ENCODE assay signal across 7 fruit fly cellular contexts in genomic region chr3L:14002524-14003135, dm6.
TF ChIP-seq lines count a peak whose summit lies in the region.

No protein-coding gene starts in this region.

- no peak for TF ChIP-seq CTCF in whole organism, embryonic (GFP tag; optimal IDR thresholded peaks at IDR 0.05; lab: Kevin White, UChicago)

TF ChIP-seq in Kc167, 6 proteins besides CTCF, POLR2A, EP300 and RAD21:
- TF ChIP-seq psq (optimal IDR thresholded peaks at IDR 0.05; lab: Kevin White, UChicago) (peak; percentile 98), Sin3A (optimal IDR thresholded peaks at IDR 0.05; lab: Kevin White, UChicago) (no peak)

TF ChIP-seq in whole organism, 6 proteins besides CTCF, POLR2A, EP300 and RAD21:
- TF ChIP-seq CG8478 (optimal IDR thresholded peaks at IDR 0.05; lab: Kevin White, UChicago), result peak; percentile 87
- TF ChIP-seq EcR (GFP tag; optimal IDR thresholded peaks at IDR 0.05; lab: Kevin White, UChicago), result no peak
- no peak for TF ChIP-seq usp (GFP tag; optimal IDR thresholded peaks at IDR 0.05; lab: Kevin White, UChicago)
- TF ChIP-seq psq (optimal IDR thresholded peaks at IDR 0.05; lab: Kevin White, UChicago), result peak; percentile 43
- TF ChIP-seq pan (optimal IDR thresholded peaks at IDR 0.05; lab: Kevin White, UChicago), result no peak
- no peak for TF ChIP-seq Dll (optimal IDR thresholded peaks at IDR 0.05; lab: Kevin White, UChicago)

TF ChIP-seq in whole organism, adult, 20 proteins besides CTCF, POLR2A, EP300 and RAD21:
- TF ChIP-seq cic (GFP tag; optimal IDR thresholded peaks at IDR 0.05; lab: Kevin White, UChicago) (peak; percentile 79), Mnt (GFP tag; optimal IDR thresholded peaks at IDR 0.05; lab: Kevin White, UChicago) (peak; percentile 80), CG14711 (tag; optimal IDR thresholded peaks at IDR 0.05; lab: Kevin White, UChicago) (peak; percentile 21), CG7101 (tag; optimal IDR thresholded peaks at IDR 0.05; lab: Kevin White, UChicago) (peak; percentile 42), CG1620 (GFP tag; optimal IDR thresholded peaks at IDR 0.05; lab: Kevin White, UChicago) (no peak), tj (GFP tag; optimal IDR thresholded peaks at IDR 0.05; lab: Kevin White, UChicago) (peak; percentile 60), toe (GFP tag; optimal IDR thresholded peaks at IDR 0.05; lab: Kevin White, UChicago) (no peak), bab1 (GFP tag; optimal IDR thresholded peaks at IDR 0.05; lab: Kevin White, UChicago) (peak; percentile 28), pad (GFP tag; optimal IDR thresholded peaks at IDR 0.05; lab: Kevin White, UChicago) (peak; percentile 63)
TF ChIP-seq in whole organism, adult: peak in this region for 7.

TF ChIP-seq in whole organism, embryonic, 481 proteins besides CTCF, POLR2A, EP300 and RAD21 (continues in another document):
- TF ChIP-seq CG12219 (GFP tag; optimal IDR thresholded peaks at IDR 0.05; lab: Kevin White, UChicago) (peak; percentile 9), sens-2 (GFP tag; IDR thresholded peaks at IDR 0.05; lab: Robert Waterston, UW) (no peak), Tbp (GFP tag; optimal IDR thresholded peaks at IDR 0.05; lab: Kevin White, UChicago) (no peak), CG14050 (GFP tag; IDR thresholded peaks at IDR 0.05; lab: Robert Waterston, UW) (no peak), CG34376 (GFP tag; optimal IDR thresholded peaks at IDR 0.05; lab: Kevin White, UChicago) (no peak), pfk (GFP tag; optimal IDR thresholded peaks at IDR 0.05; lab: Kevin White, UChicago) (no peak), Taf1 (GFP tag; IDR thresholded peaks at IDR 0.05; lab: Robert Waterston, UW) (no peak), bcd (GFP tag; optimal IDR thresholded peaks at IDR 0.05; lab: Kevin White, UChicago) (no peak), Bteb2 (GFP tag; optimal IDR thresholded peaks at IDR 0.05; lab: Kevin White, UChicago) (no peak), salm (tag; optimal IDR thresholded peaks at IDR 0.05; lab: Kevin White, UChicago) (no peak), pb (GFP tag; optimal IDR thresholded peaks at IDR 0.05; lab: Kevin White, UChicago) (no peak), CG18262 (tag; optimal IDR thresholded peaks at IDR 0.05; lab: Kevin White, UChicago) (no peak), CHES-1-like (GFP tag; optimal IDR thresholded peaks at IDR 0.05; lab: Kevin White, UChicago) (peak; percentile 13), luna (GFP tag; optimal IDR thresholded peaks at IDR 0.05; lab: Kevin White, UChicago) (no peak), sens (GFP tag; lab: Kevin White, UChicago) (peak; percentile 59), ash1 (GFP tag; optimal IDR thresholded peaks at IDR 0.05; lab: Kevin White, UChicago) (no peak), zfh2 (GFP tag; optimal IDR thresholded peaks at IDR 0.05; lab: Kevin White, UChicago) (peak; percentile 14), gfzf (GFP tag; optimal IDR thresholded peaks at IDR 0.05; lab: Kevin White, UChicago) (peak; percentile 72), Atf6 (GFP tag; IDR thresholded peaks at IDR 0.05; lab: Robert Waterston, UW) (no peak), onecut (GFP tag; IDR thresholded peaks at IDR 0.05; lab: Robert Waterston, UW) (peak; percentile 38; the same call in 1 of the 2 replicates)

TF ChIP-seq in whole organism, prepupa, 60 proteins besides CTCF, POLR2A, EP300 and RAD21 (continues in another document):
- TF ChIP-seq vri (GFP tag; optimal IDR thresholded peaks at IDR 0.05; lab: Kevin White, UChicago) (peak; percentile 41), CG9139 (GFP tag; optimal IDR thresholded peaks at IDR 0.05; lab: Kevin White, UChicago) (no peak), Gug (GFP tag; IDR thresholded peaks at IDR 0.05; lab: Robert Waterston, UW) (no peak), dsx (GFP tag; optimal IDR thresholded peaks at IDR 0.05; lab: Kevin White, UChicago; ENCODE audit: poor library complexity, severe bottlenecking) (peak; percentile 31), Met (GFP tag; optimal IDR thresholded peaks at IDR 0.05; lab: Kevin White, UChicago) (no peak), ss (GFP tag; optimal IDR thresholded peaks at IDR 0.05; lab: Kevin White, UChicago) (peak; percentile 4 to 22), CG10669 (GFP tag; optimal IDR thresholded peaks at IDR 0.05; lab: Kevin White, UChicago) (no peak), Hr38 (GFP tag; optimal IDR thresholded peaks at IDR 0.05; lab: Kevin White, UChicago) (no peak), CG1621 (tag; optimal IDR thresholded peaks at IDR 0.05; lab: Kevin White, UChicago) (peak; percentile 34), Hr4 (GFP tag; optimal IDR thresholded peaks at IDR 0.05; lab: Kevin White, UChicago) (no peak), OdsH (GFP tag; optimal IDR thresholded peaks at IDR 0.05; lab: Kevin White, UChicago) (no peak), Eip78C (GFP tag; lab: Kevin White, UChicago) (peak; percentile 26), CG31627 (GFP tag; optimal IDR thresholded peaks at IDR 0.05; lab: Kevin White, UChicago) (no peak), Lpt (GFP tag; optimal IDR thresholded peaks at IDR 0.05; lab: Kevin White, UChicago) (peak; percentile 12), Blimp-1 (GFP tag; optimal IDR thresholded peaks at IDR 0.05; lab: Kevin White, UChicago) (no peak), net (GFP tag; optimal IDR thresholded peaks at IDR 0.05; lab: Kevin White, UChicago) (no peak), CG6163 (GFP tag; IDR thresholded peaks at IDR 0.05; lab: Robert Waterston, UW) (peak; percentile 98), Sox14 (GFP tag; optimal IDR thresholded peaks at IDR 0.05; lab: Kevin White, UChicago) (peak; percentile 28), CG15336 (GFP tag; IDR thresholded peaks at IDR 0.05; lab: Robert Waterston, UW) (peak; percentile 33; the same call in 1 of the 2 replicates), achi (GFP tag; optimal IDR thresholded peaks at IDR 0.05; lab: Kevin White, UChicago) (no peak)

TF ChIP-seq in whole organism, pupa, 21 proteins besides CTCF, POLR2A, EP300 and RAD21:
- TF ChIP-seq CG10348 (GFP tag; IDR thresholded peaks at IDR 0.05; lab: Robert Waterston, UW) (no peak), CG17806 (tag; optimal IDR thresholded peaks at IDR 0.05; lab: Kevin White, UChicago) (no peak), CG12605 (GFP tag; IDR thresholded peaks at IDR 0.05; lab: Robert Waterston, UW) (no peak), Snoo (tag; optimal IDR thresholded peaks at IDR 0.05; lab: Kevin White, UChicago) (no peak), Pif1B (GFP tag; optimal IDR thresholded peaks at IDR 0.05; lab: Kevin White, UChicago) (peak; percentile 67), CG14655 (GFP tag; optimal IDR thresholded peaks at IDR 0.05; lab: Kevin White, UChicago) (no peak), gl (tag; optimal IDR thresholded peaks at IDR 0.05; lab: Kevin White, UChicago) (no peak), rn (GFP tag; IDR thresholded peaks at IDR 0.05; lab: Robert Waterston, UW) (no peak), CG34367 (tag; optimal IDR thresholded peaks at IDR 0.05; lab: Kevin White, UChicago) (peak; percentile 4), CG15710 (tag; optimal IDR thresholded peaks at IDR 0.05; lab: Kevin White, UChicago) (no peak), EcR (GFP tag; optimal IDR thresholded peaks at IDR 0.05; lab: Kevin White, UChicago) (no peak), CG8159 (tag; optimal IDR thresholded peaks at IDR 0.05; lab: Kevin White, UChicago) (no peak), CG8301 (tag; optimal IDR thresholded peaks at IDR 0.05; lab: Kevin White, UChicago) (no peak), fd96Ca (GFP tag; IDR thresholded peaks at IDR 0.05; lab: Robert Waterston, UW) (no peak; the same call in 2 of the 3 replicates), Pif1A (GFP tag; optimal IDR thresholded peaks at IDR 0.05; lab: Kevin White, UChicago) (no peak), CG4496 (GFP tag; IDR thresholded peaks at IDR 0.05; lab: Robert Waterston, UW) (no peak; the same call in 2 of the 3 replicates), CG32121 (GFP tag; IDR thresholded peaks at IDR 0.05; lab: Robert Waterston, UW) (peak; percentile 43; the same call in 1 of the 2 replicates), D1 (tag; optimal IDR thresholded peaks at IDR 0.05; lab: Kevin White, UChicago) (no peak), CG9948 (tag; optimal IDR thresholded peaks at IDR 0.05; lab: Kevin White, UChicago) (no peak), CG13204 (GFP tag; optimal IDR thresholded peaks at IDR 0.05; lab: Kevin White, UChicago) (no peak), Ets98B (GFP tag; IDR thresholded peaks at IDR 0.05; lab: Robert Waterston, UW) (peak; percentile 54; the same call in 1 of the 2 replicates)

TF ChIP-seq in whole organism, wandering third instar larva, 38 proteins besides CTCF, POLR2A, EP300 and RAD21 (continues in another document):
- TF ChIP-seq Abd-B (GFP tag; optimal IDR thresholded peaks at IDR 0.05; lab: Kevin White, UChicago), result no peak
- TF ChIP-seq pan (optimal IDR thresholded peaks at IDR 0.05; lab: Kevin White, UChicago), result no peak
- TF ChIP-seq sv (GFP tag; optimal IDR thresholded peaks at IDR 0.05; lab: Kevin White, UChicago), result no peak
- peak; percentile 32 for TF ChIP-seq Dif (GFP tag; optimal IDR thresholded peaks at IDR 0.05; lab: Kevin White, UChicago; ENCODE audit: partially characterized antibody)
- TF ChIP-seq foxo (GFP tag; optimal IDR thresholded peaks at IDR 0.05; lab: Kevin White, UChicago), result no peak
- no peak for TF ChIP-seq jim (GFP tag; optimal IDR thresholded peaks at IDR 0.05; lab: Kevin White, UChicago)
- TF ChIP-seq Sp1 (GFP tag; optimal IDR thresholded peaks at IDR 0.05; lab: Kevin White, UChicago), result no peak
- no peak for TF ChIP-seq rgr (GFP tag; optimal IDR thresholded peaks at IDR 0.05; lab: Kevin White, UChicago)
- no peak for TF ChIP-seq CG32264 (GFP tag; optimal IDR thresholded peaks at IDR 0.05; lab: Kevin White, UChicago)
- peak; percentile 30 for TF ChIP-seq Jra (GFP tag; optimal IDR thresholded peaks at IDR 0.05; lab: Kevin White, UChicago)
- TF ChIP-seq HLH106 (tag; optimal IDR thresholded peaks at IDR 0.05; lab: Kevin White, UChicago), result no peak
- TF ChIP-seq h (GFP tag; optimal IDR thresholded peaks at IDR 0.05; lab: Kevin White, UChicago), result no peak
- TF ChIP-seq woc (GFP tag; optimal IDR thresholded peaks at IDR 0.05; lab: Kevin White, UChicago), result no peak
- TF ChIP-seq Vsx2 (GFP tag; optimal IDR thresholded peaks at IDR 0.05; lab: Kevin White, UChicago; ENCODE audit: partially characterized antibody), result no peak
- TF ChIP-seq Dfd (GFP tag; optimal IDR thresholded peaks at IDR 0.05; lab: Kevin White, UChicago), result no peak
- no peak for TF ChIP-seq dmrt93B (GFP tag; optimal IDR thresholded peaks at IDR 0.05; lab: Kevin White, UChicago)
- no peak for TF ChIP-seq fru (GFP tag; optimal IDR thresholded peaks at IDR 0.05; lab: Kevin White, UChicago)
- TF ChIP-seq usp (GFP tag; optimal IDR thresholded peaks at IDR 0.05; lab: Kevin White, UChicago), result no peak
- no peak for TF ChIP-seq Rel (GFP tag; optimal IDR thresholded peaks at IDR 0.05; lab: Kevin White, UChicago)
- TF ChIP-seq Rel (tag; optimal IDR thresholded peaks at IDR 0.05; lab: Kevin White, UChicago), result peak; percentile 47
- TF ChIP-seq psq (GFP tag; optimal IDR thresholded peaks at IDR 0.05; lab: Kevin White, UChicago), result peak; percentile 100
- peak; percentile 28 for TF ChIP-seq sage (GFP tag; optimal IDR thresholded peaks at IDR 0.05; lab: Kevin White, UChicago)
- TF ChIP-seq Hr83 (GFP tag; optimal IDR thresholded peaks at IDR 0.05; lab: Kevin White, UChicago; ENCODE audit: poor library complexity, severe bottlenecking), result no peak
- no peak for TF ChIP-seq N (GFP tag; optimal IDR thresholded peaks at IDR 0.05; lab: Kevin White, UChicago)
- no peak for TF ChIP-seq brk (GFP tag; optimal IDR thresholded peaks at IDR 0.05; lab: Kevin White, UChicago)
